Fruit fly (Drosophila melanogaster): ENCODE data around the gene Ubi-p63E.

The Ubi-p63E gene

DNA sequence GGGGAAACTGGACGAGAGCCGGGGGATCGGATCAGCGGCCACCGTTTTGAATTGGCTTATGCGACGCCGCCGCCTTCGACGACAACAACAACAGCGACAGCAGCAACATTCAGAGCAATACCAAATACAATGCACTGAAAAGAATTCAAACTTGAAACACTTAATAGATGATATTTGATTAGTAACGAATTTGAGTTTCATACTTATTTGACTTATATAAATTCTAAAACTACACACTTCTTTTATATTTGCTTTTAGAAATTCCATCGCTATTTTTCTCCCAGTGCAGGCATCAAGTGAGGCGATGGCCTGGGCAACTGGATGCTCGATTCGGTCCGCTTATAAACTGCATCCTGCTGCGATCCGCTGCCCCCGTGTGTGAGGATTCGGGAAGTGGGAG is 35.0 kb downstream of the Ubi-p63E start (continued):
- TF ChIP-seq woc (GFP tag; optimal IDR thresholded peaks at IDR 0.05) (peak; percentile 73), Jra (GFP tag; optimal IDR thresholded peaks at IDR 0.05) (peak; percentile 58), dmrt93B (GFP tag; optimal IDR thresholded peaks at IDR 0.05) (peak; percentile 20), N (GFP tag; optimal IDR thresholded peaks at IDR 0.05) (no peak)

DNA sequence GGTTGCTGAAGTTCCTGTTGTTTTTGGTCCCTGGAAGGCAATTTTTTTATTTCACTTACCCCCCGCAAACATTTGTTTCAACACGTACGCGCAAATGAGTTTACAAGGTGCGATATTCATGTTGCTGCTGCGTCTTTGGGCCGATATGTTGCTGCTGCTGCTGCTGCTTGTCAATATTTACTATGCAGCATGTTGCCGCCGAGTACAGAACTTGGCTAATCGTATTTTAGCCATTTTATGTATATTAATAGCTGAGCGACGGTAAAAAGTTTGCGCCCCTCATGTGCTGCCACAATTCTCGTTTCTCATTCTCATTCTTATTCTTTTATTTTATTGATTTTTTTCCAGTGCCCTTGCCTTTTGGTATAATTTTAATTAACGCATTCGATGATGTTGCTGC is 36.6 kb downstream of the Ubi-p63E start:
- TF ChIP-seq psq (GFP tag; optimal IDR thresholded peaks at IDR 0.05) (no peak), usp (GFP tag; optimal IDR thresholded peaks at IDR 0.05) (no peak)

DNA sequence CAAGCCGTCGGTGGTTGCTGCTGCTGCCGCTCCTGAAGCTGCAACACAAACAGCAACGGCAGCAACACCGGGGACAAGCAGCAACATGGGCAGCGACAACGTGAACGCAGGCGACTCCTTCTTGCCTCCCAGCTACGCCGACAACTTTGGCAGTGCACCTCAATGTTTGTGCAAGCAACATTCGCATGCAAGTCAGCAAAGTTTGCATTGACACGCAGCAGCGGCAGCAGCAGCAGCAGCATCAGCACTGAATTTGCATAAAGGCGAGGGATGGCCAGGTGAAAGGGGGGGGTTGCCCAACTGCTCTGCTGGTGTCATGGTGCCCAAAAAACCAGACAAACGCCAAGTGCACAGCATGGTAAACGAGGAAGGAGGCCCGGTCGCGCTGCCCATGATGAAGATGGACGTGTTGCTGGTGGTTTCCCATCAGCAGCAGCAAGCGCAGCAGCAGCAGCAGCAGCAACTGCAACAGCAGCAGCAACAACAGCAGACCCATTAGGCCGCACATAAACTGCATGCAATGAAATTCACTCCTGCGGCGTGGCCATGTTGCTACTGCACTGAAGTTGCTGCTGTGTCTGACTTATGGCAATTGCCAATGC is 37.6 kb downstream of the Ubi-p63E start:
- no peak for TF ChIP-seq N (GFP tag; optimal IDR thresholded peaks at IDR 0.05)
- TF ChIP-seq sage (GFP tag; optimal IDR thresholded peaks at IDR 0.05): no peak
- TF ChIP-seq Abd-B (GFP tag; optimal IDR thresholded peaks at IDR 0.05): no peak
- no peak for TF ChIP-seq lola (GFP tag; optimal IDR thresholded peaks at IDR 0.05)
- TF ChIP-seq Dfd (GFP tag; optimal IDR thresholded peaks at IDR 0.05): peak; percentile 84

DNA sequence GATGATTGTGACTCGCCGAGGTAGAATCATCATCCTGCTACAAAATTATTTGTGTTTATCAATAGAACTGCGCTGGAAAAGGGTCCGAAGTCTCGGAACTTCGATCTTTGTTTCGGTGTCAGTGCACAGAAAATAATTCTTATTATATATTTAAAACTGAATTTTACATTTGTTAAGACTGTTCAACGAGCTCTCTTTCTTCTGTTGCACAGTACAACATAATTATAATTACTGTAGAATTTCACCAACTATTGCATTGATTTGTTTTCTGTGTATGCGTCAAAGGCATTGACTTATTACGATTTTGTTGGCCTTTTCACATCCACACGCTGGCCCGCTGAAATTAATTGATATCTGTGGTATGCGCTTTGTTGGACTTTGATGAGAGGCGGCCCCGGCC is 39.5 kb downstream of the Ubi-p63E start:
- TF ChIP-seq rgr (GFP tag; optimal IDR thresholded peaks at IDR 0.05) (peak; percentile 10), h (GFP tag; optimal IDR thresholded peaks at IDR 0.05) (peak; percentile 26), N (GFP tag; optimal IDR thresholded peaks at IDR 0.05) (no peak), sage (GFP tag; optimal IDR thresholded peaks at IDR 0.05) (no peak), tai (GFP tag; optimal IDR thresholded peaks at IDR 0.05) (no peak), foxo (GFP tag; optimal IDR thresholded peaks at IDR 0.05) (peak in 1 of 2 experiments; percentile 3), fru (GFP tag; optimal IDR thresholded peaks at IDR 0.05) (peak; percentile 28)

DNA sequence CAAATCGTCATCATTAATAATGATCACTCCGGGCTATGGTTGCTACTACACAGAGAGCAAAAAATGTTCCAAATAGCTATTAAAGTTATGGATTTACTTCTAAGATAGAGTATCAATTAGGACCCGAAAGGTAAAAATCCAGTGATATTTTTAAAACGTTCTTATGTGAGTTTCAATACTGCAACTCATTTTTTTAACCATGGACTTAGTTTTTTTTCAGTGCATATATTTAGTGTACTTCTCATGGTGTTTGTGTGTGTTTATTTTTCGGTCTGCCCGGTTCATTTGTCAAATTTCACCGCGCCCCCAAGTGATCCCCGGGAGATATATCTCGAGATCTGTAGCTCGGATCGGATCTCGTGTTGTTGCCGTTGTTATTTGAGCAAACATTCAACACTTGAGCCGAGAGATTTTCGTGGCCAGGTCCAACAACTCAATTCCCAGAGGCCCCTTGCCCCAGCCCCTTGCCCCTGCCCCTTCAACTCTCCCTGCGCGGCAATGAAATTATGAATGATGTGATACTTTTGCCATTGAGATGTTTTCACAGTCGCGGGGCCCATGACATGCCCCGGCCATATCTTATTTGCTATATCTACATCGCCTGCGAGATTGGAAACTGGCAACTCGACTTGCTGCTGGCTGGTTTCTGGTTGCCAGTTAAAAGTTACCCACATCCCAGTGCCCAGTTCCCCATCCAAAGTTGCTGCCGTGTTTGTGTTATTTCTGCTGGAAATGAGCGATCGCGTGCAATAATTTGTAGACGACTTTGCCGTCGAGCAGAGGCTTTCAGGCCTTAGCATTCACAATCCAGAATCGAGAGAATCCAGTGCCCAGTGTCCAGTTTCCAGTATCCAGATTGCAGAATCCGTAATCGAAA is 40.2 kb downstream of the Ubi-p63E start:
- TF ChIP-seq OdsH (GFP tag; optimal IDR thresholded peaks at IDR 0.05) (peak; percentile 7), sv (GFP tag; optimal IDR thresholded peaks at IDR 0.05) (peak; percentile 45), Dif (GFP tag; optimal IDR thresholded peaks at IDR 0.05; ENCODE audit: partially characterized antibody) (no peak), Hr78 (GFP tag; optimal IDR thresholded peaks at IDR 0.05) (no peak), CG32264 (GFP tag; optimal IDR thresholded peaks at IDR 0.05) (no peak), dmrt93B (GFP tag; optimal IDR thresholded peaks at IDR 0.05) (no peak), rgr (GFP tag; optimal IDR thresholded peaks at IDR 0.05) (peak; percentile 41), Vsx2 (GFP tag; optimal IDR thresholded peaks at IDR 0.05; ENCODE audit: partially characterized antibody) (no peak)

DNA sequence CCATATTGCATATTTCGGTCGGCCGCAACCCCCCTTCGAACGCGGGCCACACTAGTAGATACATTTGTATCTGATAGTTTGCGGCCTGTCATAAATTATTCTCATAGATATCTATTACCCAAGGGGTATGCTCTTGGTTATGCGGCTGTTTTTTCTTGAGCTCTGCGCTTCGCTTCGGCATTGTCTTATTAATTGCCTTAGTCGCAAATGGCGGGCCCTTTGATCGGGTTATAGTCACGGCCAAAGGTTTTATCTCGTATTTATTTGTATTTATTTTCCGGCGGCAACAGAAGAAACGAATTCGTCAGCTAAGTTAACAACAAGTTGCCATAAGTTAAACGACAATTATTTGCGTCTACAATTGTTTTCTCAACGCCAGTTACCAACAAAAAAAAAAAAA is 47.0 kb downstream of the Ubi-p63E start:
- TF ChIP-seq sv (GFP tag; optimal IDR thresholded peaks at IDR 0.05): no peak
- no peak for TF ChIP-seq CG9705 (GFP tag; optimal IDR thresholded peaks at IDR 0.05)
- TF ChIP-seq dl (GFP tag; optimal IDR thresholded peaks at IDR 0.05; ENCODE audit: insufficient read depth in 1 of 2, partially characterized antibody in 2 of 2): no peak
- TF ChIP-seq pan (optimal IDR thresholded peaks at IDR 0.05): no peak
- no peak for TF ChIP-seq jim (GFP tag; optimal IDR thresholded peaks at IDR 0.05)
- no peak for TF ChIP-seq usp (GFP tag; optimal IDR thresholded peaks at IDR 0.05)
- no peak for TF ChIP-seq dsf (GFP tag; optimal IDR thresholded peaks at IDR 0.05; ENCODE audit: borderline replicate concordance)

Data from whole organism, wandering third instar larva.